Worm (Caenorhabditis elegans) whole organism, mixed stage, embryonic: ENCODE data around the gene algn-9.

Source experiments
- M03D4.4 ChIP-seq: sonication (generic microtip); optimal IDR thresholded peaks from 2 replicates; lab custom pipeline; 2017; ENCODE audit warnings: mild to moderate bottlenecking, missing genetic modification characterization, missing compliant biosample characterization
- blmp-1 ChIP-seq: fragments of 150-350 bp; optimal IDR thresholded peaks from 2 replicates; lab custom pipeline; 2014; ENCODE audit warnings: missing biosample characterization, missing genetic modification characterization
- ceh-39 ChIP-seq: fragments of 150-350 bp; optimal IDR thresholded peaks from 2 replicates; lab custom pipeline; 2014; ENCODE audit warnings: missing biosample characterization, missing genetic modification characterization
- ceh-83 ChIP-seq: fragments of 200-800 bp; sonication (Bioruptor generic); optimal IDR thresholded peaks from 2 replicates; lab custom pipeline; 2018; ENCODE audit warnings: mild to moderate bottlenecking, missing genetic modification characterization, missing compliant biosample characterization
- ces-1 ChIP-seq: fragments of 150-350 bp; optimal IDR thresholded peaks from 2 replicates; lab custom pipeline; 2014; ENCODE audit warnings: missing biosample characterization, missing genetic modification reagents, missing genetic modification characterization
- cnd-1 ChIP-seq: fragments of 200-800 bp; sonication (Bioruptor generic); optimal IDR thresholded peaks from 2 replicates; lab custom pipeline; 2018; ENCODE audit warnings: mild to moderate bottlenecking, missing genetic modification characterization, missing compliant biosample characterization
- drap-1 ChIP-seq: fragments of 200-800 bp; sonication (Bioruptor generic); optimal IDR thresholded peaks from 3 replicates; lab custom pipeline; 2018; ENCODE audit warnings: mild to moderate bottlenecking, missing genetic modification characterization, missing compliant biosample characterization
- elt-1 ChIP-seq: sonication (generic microtip); optimal IDR thresholded peaks from 2 replicates; lab custom pipeline; 2017; ENCODE audit warnings: missing genetic modification characterization, mild to moderate bottlenecking, missing compliant biosample characterization, antibody characterized with exemption, moderate library complexity, borderline replicate concordance; ENCODE audit not compliant: insufficient read depth
- elt-3 ChIP-seq: fragments of 150-350 bp; optimal IDR thresholded peaks from 2 replicates; lab custom pipeline; 2014; ENCODE audit warnings: missing biosample characterization, missing genetic modification characterization
- flh-1 ChIP-seq: fragments of 200-800 bp; sonication (Bioruptor generic); optimal IDR thresholded peaks from 2 replicates; lab custom pipeline; 2018; ENCODE audit warnings: mild to moderate bottlenecking, missing genetic modification characterization, moderate library complexity, missing compliant biosample characterization
- ham-2 ChIP-seq: fragments of 200-800 bp; sonication (Bioruptor generic); optimal IDR thresholded peaks from 2 replicates; lab custom pipeline; 2018; ENCODE audit warnings: mild to moderate bottlenecking, missing genetic modification characterization, missing compliant biosample characterization
- hlh-1 ChIP-seq: fragments of 150-350 bp; optimal IDR thresholded peaks from 2 replicates; lab custom pipeline; 2014; ENCODE audit warnings: missing biosample characterization, missing genetic modification reagents, missing genetic modification characterization
- lin-32 ChIP-seq: fragments of 200-800 bp; sonication (Bioruptor generic); optimal IDR thresholded peaks from 2 replicates; lab custom pipeline; 2018; ENCODE audit warnings: mild to moderate bottlenecking, missing genetic modification characterization, missing compliant biosample characterization
- lsy-2 ChIP-seq: fragments of 150-350 bp; optimal IDR thresholded peaks from 2 replicates; lab custom pipeline; 2014; ENCODE audit warnings: missing biosample characterization, missing genetic modification characterization
- mep-1 ChIP-seq: fragments of 150-350 bp; optimal IDR thresholded peaks from 2 replicates; lab custom pipeline; 2017; ENCODE audit warnings: missing biosample characterization, missing genetic modification reagents, missing genetic modification characterization, inconsistent platforms
- mls-2 ChIP-seq: sonication (generic microtip); optimal IDR thresholded peaks from 2 replicates; lab custom pipeline; 2016; ENCODE audit warnings: mild to moderate bottlenecking, missing genetic modification characterization, moderate library complexity, missing compliant biosample characterization
- nhr-12 ChIP-seq: fragments of 150-350 bp; optimal IDR thresholded peaks from 2 replicates; lab custom pipeline; 2014; ENCODE audit warnings: missing biosample characterization, missing genetic modification characterization
- nhr-2 ChIP-seq: fragments of 150-350 bp; optimal IDR thresholded peaks from 2 replicates; lab custom pipeline; 2014; ENCODE audit warnings: missing biosample characterization, missing genetic modification characterization
- nhr-237 ChIP-seq: fragments of 150-350 bp; optimal IDR thresholded peaks from 2 replicates; lab custom pipeline; 2014; ENCODE audit warnings: missing biosample characterization, missing genetic modification characterization
- nhr-28 ChIP-seq: fragments of 150-350 bp; optimal IDR thresholded peaks from 2 replicates; lab custom pipeline; 2014; ENCODE audit warnings: missing biosample characterization, missing genetic modification characterization
- nhr-76 ChIP-seq: sonication (generic microtip); optimal IDR thresholded peaks from 2 replicates; lab custom pipeline; 2017; ENCODE audit warnings: missing biosample characterization, missing genetic modification characterization
- pha-4 ChIP-seq: fragments of 150-350 bp; optimal IDR thresholded peaks from 2 replicates; lab custom pipeline; 2018; ENCODE audit warnings: missing biosample characterization, missing genetic modification reagents, missing genetic modification characterization
- sem-2 ChIP-seq: fragments of 200-800 bp; sonication (Bioruptor generic); optimal IDR thresholded peaks from 2 replicates; lab custom pipeline; 2018; ENCODE audit warnings: mild to moderate bottlenecking, missing genetic modification characterization, missing compliant biosample characterization
- snpc-4 ChIP-seq: fragments of 150-350 bp; optimal IDR thresholded peaks from 2 replicates; lab custom pipeline; 2014; ENCODE audit warnings: missing biosample characterization, missing genetic modification characterization
- sptf-1 ChIP-seq: sonication (generic microtip); optimal IDR thresholded peaks from 2 replicates; lab custom pipeline; 2017; ENCODE audit warnings: mild to moderate bottlenecking, missing genetic modification characterization, moderate library complexity, missing compliant biosample characterization
- tbx-8 ChIP-seq: fragments of 200-800 bp; sonication (Bioruptor generic); optimal IDR thresholded peaks from 2 replicates; lab custom pipeline; 2018; ENCODE audit warnings: mild to moderate bottlenecking, missing genetic modification characterization, moderate library complexity, missing compliant biosample characterization
- unc-39 ChIP-seq: fragments of 150-350 bp; optimal IDR thresholded peaks from 2 replicates; lab custom pipeline; 2014; ENCODE audit warnings: missing biosample characterization, missing genetic modification characterization
- unc-62 ChIP-seq: fragments of 150-350 bp; optimal IDR thresholded peaks from 2 replicates; lab custom pipeline; 2014; ENCODE audit warnings: missing biosample characterization, missing genetic modification reagents, missing genetic modification characterization
- zip-8 ChIP-seq: fragments of 150-350 bp; optimal IDR thresholded peaks from 2 replicates; lab custom pipeline; 2014; ENCODE audit warnings: missing biosample characterization, missing genetic modification characterization
- ztf-11 ChIP-seq: fragments of 150-350 bp; optimal IDR thresholded peaks from 2 replicates; lab custom pipeline; 2014; ENCODE audit warnings: missing biosample characterization, missing genetic modification characterization

Gene algn-9

DNA sequence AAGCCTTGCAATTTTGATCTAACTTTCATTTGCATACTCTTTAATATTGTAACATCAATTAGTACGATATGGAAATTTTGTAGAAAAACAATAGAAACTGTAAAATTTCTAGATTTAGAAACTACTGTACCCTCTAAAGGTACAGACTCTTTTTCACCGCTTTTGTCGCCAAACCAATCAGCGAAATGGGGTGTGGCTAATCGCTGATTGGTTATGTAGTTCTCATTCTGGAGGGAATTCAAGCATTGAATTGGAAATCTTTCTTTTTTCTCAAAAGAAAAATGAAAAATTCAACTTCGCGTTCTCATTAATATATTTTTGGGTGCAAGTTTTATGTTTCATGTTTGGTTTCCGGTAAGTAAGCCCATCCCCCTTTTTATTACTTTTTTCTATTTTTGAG lies 19.4 kb downstream of the algn-9 start:
- TF ChIP-seq hlh-1 (tag; lab: Kevin White, UChicago) (no peak), ceh-83 (no peak), nhr-76 (tag; lab: Kevin White, UChicago) (no peak), nhr-2 (tag; lab: Kevin White, UChicago) (no peak), mls-2 (no peak), ham-2 (GFP tag; lab: Kevin White, UChicago) (no peak), M03D4.4 (no peak), drap-1 (GFP tag; lab: Kevin White, UChicago) (no peak), ces-1 (GFP tag; lab: Kevin White, UChicago) (no peak), ztf-11 (tag; lab: Kevin White, UChicago) (no peak), lsy-2 (no peak), zip-8 (tag; lab: Kevin White, UChicago) (no peak), unc-62 (GFP tag; lab: Kevin White, UChicago) (no peak), flh-1 (no peak), elt-3 (tag; lab: Kevin White, UChicago) (no peak), nhr-12 (tag; lab: Kevin White, UChicago) (no peak)

DNA sequence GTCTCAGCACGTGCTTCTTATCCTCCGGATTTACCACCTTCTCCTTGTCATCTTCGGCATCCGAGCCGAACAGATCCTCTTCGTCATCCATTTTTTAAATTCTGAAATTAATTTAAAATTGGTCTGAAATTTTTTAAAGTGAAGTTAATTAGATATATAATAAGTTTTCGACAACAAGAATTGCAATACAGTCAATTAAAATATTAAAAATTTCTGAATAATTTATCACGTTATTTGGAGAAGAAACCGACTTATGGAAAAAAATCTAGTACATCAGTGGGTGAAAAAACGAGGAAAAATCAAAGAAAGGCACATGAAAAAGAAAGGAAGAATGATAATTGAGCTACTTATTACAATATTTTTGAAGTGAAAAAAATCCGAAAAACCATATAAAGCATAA lies 21.4 kb downstream of the algn-9 start, which contains the start of gene taf-13:
taf-13 (minus strand) TSS at position 101 of the 400 bp plus-strand sequence.
- no peak for TF ChIP-seq zip-8 (tag; lab: Kevin White, UChicago)
- TF ChIP-seq blmp-1 (tag; lab: Kevin White, UChicago), result no peak
- no peak for TF ChIP-seq mls-2

DNA sequence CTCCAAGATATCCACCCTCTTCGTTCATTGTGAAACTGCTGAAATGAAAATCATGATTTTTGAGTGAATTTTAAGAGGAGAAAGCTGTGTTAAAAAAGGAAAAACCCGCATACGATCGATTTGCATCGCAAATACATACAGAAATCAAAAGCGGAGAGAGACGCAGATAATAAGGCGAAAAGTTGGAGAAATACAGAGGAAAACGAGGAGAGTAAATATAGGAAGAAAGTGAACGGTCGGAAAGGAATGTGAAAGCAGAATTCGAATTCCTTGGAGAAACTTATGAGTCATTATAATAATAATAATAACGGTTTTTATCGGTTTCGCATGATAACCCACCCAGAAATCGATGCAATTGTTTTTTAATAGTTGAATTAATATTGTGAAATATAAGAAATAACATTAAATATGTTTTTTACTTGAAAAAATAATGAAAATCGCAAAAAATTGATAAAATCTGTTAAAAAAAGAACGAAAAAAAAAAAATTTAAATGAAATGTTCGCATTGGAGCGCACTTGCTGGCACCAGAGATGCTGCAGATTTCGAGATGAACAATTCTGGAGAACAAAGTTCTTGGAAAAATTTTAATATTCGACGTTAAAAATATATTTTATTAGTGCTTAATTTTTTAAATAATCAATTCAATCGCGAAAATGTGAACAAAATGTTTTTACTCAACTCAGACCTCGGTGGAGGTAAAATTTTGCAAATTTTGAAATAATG lies 23.3 kb downstream of the algn-9 start, which contains the start of gene ccm-3:
ccm-3 (minus strand) TSS at position 38 of the 724 bp plus-strand sequence.
- TF ChIP-seq M03D4.4 (no peak), mep-1 (tag; lab: Kevin White, UChicago) (no peak), pha-4 (tag; lab: Kevin White, UChicago) (peak; percentile 25), mls-2 (no peak), cnd-1 (tag; lab: Kevin White, UChicago) (no peak), nhr-12 (tag; lab: Kevin White, UChicago) (no peak), tbx-8 (GFP tag; lab: Kevin White, UChicago) (no peak), ceh-39 (no peak), nhr-76 (tag; lab: Kevin White, UChicago) (no peak), blmp-1 (tag; lab: Kevin White, UChicago) (peak; percentile 81), sem-2 (GFP tag; lab: Kevin White, UChicago) (no peak), sptf-1 (tag; lab: Kevin White, UChicago) (no peak), hlh-1 (tag; lab: Kevin White, UChicago) (no peak), ztf-11 (tag; lab: Kevin White, UChicago) (no peak), ham-2 (GFP tag; lab: Kevin White, UChicago) (no peak), elt-1 (no peak), nhr-237 (tag; lab: Kevin White, UChicago) (no peak), nhr-28 (no peak), flh-1 (no peak), unc-62 (GFP tag; lab: Kevin White, UChicago) (no peak), ces-1 (GFP tag; lab: Kevin White, UChicago) (peak; percentile 56), snpc-4 (tag; lab: Kevin White, UChicago) (no peak), unc-39 (tag; lab: Kevin White, UChicago) (no peak)

DNA sequence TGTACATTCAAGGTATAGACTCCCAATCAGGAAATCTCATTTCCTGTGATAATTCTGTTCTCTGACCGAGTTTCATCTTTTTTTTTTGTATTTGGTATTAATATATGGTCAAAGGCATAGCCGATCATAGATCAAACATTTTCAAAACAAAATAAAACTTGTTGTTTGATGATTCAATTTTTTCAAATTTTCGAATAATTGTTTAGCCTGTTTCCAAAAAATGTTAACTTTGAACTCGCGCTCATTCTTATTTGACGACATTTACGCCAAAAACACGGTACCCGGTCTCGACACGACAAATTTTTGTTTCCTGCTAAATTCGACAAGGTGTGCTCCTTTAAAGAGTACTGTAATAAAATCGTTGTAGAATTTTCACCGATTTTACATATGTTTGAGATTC lies 24.7 kb downstream of the algn-9 start:
- TF ChIP-seq flh-1, result no peak
- no peak for TF ChIP-seq blmp-1 (tag; lab: Kevin White, UChicago)
- TF ChIP-seq zip-8 (tag; lab: Kevin White, UChicago), result no peak
- no peak for TF ChIP-seq ceh-39
- TF ChIP-seq nhr-28, result no peak
- TF ChIP-seq mep-1 (tag; lab: Kevin White, UChicago), result no peak
- TF ChIP-seq snpc-4 (tag; lab: Kevin White, UChicago), result no peak
- TF ChIP-seq lin-32 (GFP tag; lab: Kevin White, UChicago), result no peak
- TF ChIP-seq unc-62 (GFP tag; lab: Kevin White, UChicago), result no peak
- TF ChIP-seq mls-2, result no peak
- TF ChIP-seq lsy-2, result no peak
- no peak for TF ChIP-seq nhr-237 (tag; lab: Kevin White, UChicago)
- no peak for TF ChIP-seq sem-2 (GFP tag; lab: Kevin White, UChicago)

- TF ChIP-seq nhr-237 (tag; lab: Kevin White, UChicago), result no peak
- no peak for TF ChIP-seq ceh-83
- TF ChIP-seq blmp-1 (tag; lab: Kevin White, UChicago), result no peak
- TF ChIP-seq lin-32 (GFP tag; lab: Kevin White, UChicago), result no peak
- TF ChIP-seq pha-4 (tag; lab: Kevin White, UChicago), result peak; percentile 14
- TF ChIP-seq unc-62 (GFP tag; lab: Kevin White, UChicago), result no peak
- TF ChIP-seq, all 35 proteins: peak for 1
Observed at ce11 chrII:10612743-10613142, 28.6 kb downstream of the algn-9 start, which contains the start of gene C14A4.12. Gene C14A4.12 (plus strand): TSS chrII:10613043.
